Worm (Caenorhabditis elegans) whole organism, mixed stage, embryonic: ENCODE data around the gene F48G7.4.

Experiments used
- elt-1 ChIP-seq: sonication (generic microtip); optimal IDR thresholded peaks from 2 replicates; lab custom pipeline; 2017; ENCODE audit warnings: missing genetic modification characterization, mild to moderate bottlenecking, missing compliant biosample characterization, antibody characterized with exemption, moderate library complexity, borderline replicate concordance; ENCODE audit not compliant: insufficient read depth
- lin-13 ChIP-seq: fragments of 150-350 bp; optimal IDR thresholded peaks from 2 replicates; lab custom pipeline; 2014; ENCODE audit warnings: missing biosample characterization, missing genetic modification characterization
- snpc-4 ChIP-seq: fragments of 150-350 bp; optimal IDR thresholded peaks from 2 replicates; lab custom pipeline; 2014; ENCODE audit warnings: missing biosample characterization, missing genetic modification characterization
- sptf-1 ChIP-seq: sonication (generic microtip); optimal IDR thresholded peaks from 2 replicates; lab custom pipeline; 2017; ENCODE audit warnings: mild to moderate bottlenecking, missing genetic modification characterization, moderate library complexity, missing compliant biosample characterization

DNA sequence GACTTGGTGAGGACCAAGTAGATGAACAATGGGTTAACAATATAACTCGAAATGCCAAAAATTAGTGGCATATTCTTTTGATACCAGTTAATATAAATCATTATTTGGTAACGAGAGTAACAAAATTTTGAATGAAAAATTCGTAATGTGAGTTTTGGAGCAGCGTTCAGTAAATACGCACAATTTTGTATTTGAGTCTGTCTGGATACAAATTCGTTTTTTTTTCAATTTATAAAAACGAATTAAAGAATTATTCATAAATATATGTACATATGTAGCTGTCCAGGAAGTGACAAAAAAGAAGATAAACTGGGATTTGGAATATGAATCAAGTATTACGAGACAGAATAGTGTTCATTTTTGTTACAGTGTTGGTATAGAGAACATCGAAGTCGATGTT is 33.7 kb downstream of the F48G7.4 start, which contains the start of gene srj-5:
- TF ChIP-seq snpc-4 (tag; lab: Kevin White, UChicago), result no peak
- no peak for TF ChIP-seq lin-13 (tag; lab: Kevin White, UChicago)
- TF ChIP-seq elt-1 (tag; lab: Kevin White, UChicago), result no peak
- TF ChIP-seq sptf-1, result no peak
